Fruit fly (Drosophila melanogaster): ENCODE data around the gene comt.

The comt gene

dm6 chrX:13300835-13301502, 42.1 kb downstream of the comt start:
- TF ChIP-seq Dif (GFP tag; optimal IDR thresholded peaks at IDR 0.05; ENCODE audit: partially characterized antibody) = peak; percentile 17
- peak; percentile 30 for TF ChIP-seq woc (GFP tag; optimal IDR thresholded peaks at IDR 0.05)
- peak; percentile 59 for TF ChIP-seq Myc (optimal IDR thresholded peaks at IDR 0.05)
- TF ChIP-seq tai (GFP tag; optimal IDR thresholded peaks at IDR 0.05) = no peak

- no peak for TF ChIP-seq CG32264 (GFP tag; optimal IDR thresholded peaks at IDR 0.05)
- no peak for TF ChIP-seq lola (GFP tag; optimal IDR thresholded peaks at IDR 0.05)
- no peak for TF ChIP-seq psq (GFP tag; optimal IDR thresholded peaks at IDR 0.05)
- no peak for TF ChIP-seq dmrt93B (GFP tag; optimal IDR thresholded peaks at IDR 0.05)
- no peak for TF ChIP-seq sage (GFP tag; optimal IDR thresholded peaks at IDR 0.05)
- no peak for TF ChIP-seq GATAd (GFP tag; optimal IDR thresholded peaks at IDR 0.05)
- no peak for TF ChIP-seq br (GFP tag; optimal IDR thresholded peaks at IDR 0.05)
- TF ChIP-seq Dif (GFP tag; optimal IDR thresholded peaks at IDR 0.05; ENCODE audit: partially characterized antibody) = no peak
- TF ChIP-seq usp (GFP tag; optimal IDR thresholded peaks at IDR 0.05) = no peak
- TF ChIP-seq Jra (GFP tag; optimal IDR thresholded peaks at IDR 0.05) = no peak
- no peak for TF ChIP-seq Hr83 (GFP tag; optimal IDR thresholded peaks at IDR 0.05; ENCODE audit: poor library complexity, severe bottlenecking)
- no peak for TF ChIP-seq Rel (GFP tag; optimal IDR thresholded peaks at IDR 0.05)
- TF ChIP-seq Rel (tag; optimal IDR thresholded peaks at IDR 0.05) = no peak
- no peak for TF ChIP-seq Mio (GFP tag; optimal IDR thresholded peaks at IDR 0.05)
Observed at dm6 chrX:13302315-13302614, 43.4 kb downstream of the comt start, which contains the start of gene CG1764. CG1764 (minus strand) TSS chrX:13302415.

- peak; percentile 13 for TF ChIP-seq psq (GFP tag; optimal IDR thresholded peaks at IDR 0.05)
- TF ChIP-seq CG9705 (GFP tag; optimal IDR thresholded peaks at IDR 0.05) = no peak
- peak; percentile 73 for TF ChIP-seq Sp1 (GFP tag; optimal IDR thresholded peaks at IDR 0.05)
- TF ChIP-seq Myc (optimal IDR thresholded peaks at IDR 0.05) = no peak
- TF ChIP-seq CG32264 (GFP tag; optimal IDR thresholded peaks at IDR 0.05) = no peak
- TF ChIP-seq brk (GFP tag; optimal IDR thresholded peaks at IDR 0.05) = no peak
- peak; percentile 27 for TF ChIP-seq Jra (GFP tag; optimal IDR thresholded peaks at IDR 0.05)
- peak; percentile 11 for TF ChIP-seq h (GFP tag; optimal IDR thresholded peaks at IDR 0.05)
- no peak for TF ChIP-seq Rel (GFP tag; optimal IDR thresholded peaks at IDR 0.05)
- peak; percentile 74 for TF ChIP-seq Rel (tag; optimal IDR thresholded peaks at IDR 0.05)
Observed at dm6 chrX:13302615-13303526, 44.0 kb downstream of the comt start.

dm6 chrX:13303527-13303655, 44.6 kb downstream of the comt start, which contains the start of gene IP3K2:
IP3K2 (plus strand) TSS chrX:13303633.
- no peak for TF ChIP-seq OdsH (GFP tag; optimal IDR thresholded peaks at IDR 0.05)
- TF ChIP-seq Vsx2 (GFP tag; optimal IDR thresholded peaks at IDR 0.05; ENCODE audit: partially characterized antibody) = no peak
- no peak for TF ChIP-seq Dif (GFP tag; optimal IDR thresholded peaks at IDR 0.05; ENCODE audit: partially characterized antibody)

dm6 chrX:13303656-13304647, 45.1 kb downstream of the comt start:
- TF ChIP-seq rgr (GFP tag; optimal IDR thresholded peaks at IDR 0.05) (no peak), woc (GFP tag; optimal IDR thresholded peaks at IDR 0.05) (peak; percentile 51), N (GFP tag; optimal IDR thresholded peaks at IDR 0.05) (peak; percentile 80), CG32264 (GFP tag; optimal IDR thresholded peaks at IDR 0.05) (no peak), Hr83 (GFP tag; optimal IDR thresholded peaks at IDR 0.05; ENCODE audit: poor library complexity, severe bottlenecking) (peak; percentile 5), Sp1 (GFP tag; optimal IDR thresholded peaks at IDR 0.05) (peak; percentile 18), h (GFP tag; optimal IDR thresholded peaks at IDR 0.05) (peak; percentile 40), foxo (GFP tag; optimal IDR thresholded peaks at IDR 0.05) (no peak), Dif (GFP tag; optimal IDR thresholded peaks at IDR 0.05; ENCODE audit: partially characterized antibody) (peak; percentile 33), Hr78 (GFP tag; optimal IDR thresholded peaks at IDR 0.05) (no peak), dl (GFP tag; optimal IDR thresholded peaks at IDR 0.05; ENCODE audit: insufficient read depth in 1 of 2, partially characterized antibody in 2 of 2) (no peak), br (GFP tag; optimal IDR thresholded peaks at IDR 0.05) (peak; percentile 1), Rel (GFP tag; optimal IDR thresholded peaks at IDR 0.05) (no peak), Rel (tag; optimal IDR thresholded peaks at IDR 0.05) (peak; percentile 41), sage (GFP tag; optimal IDR thresholded peaks at IDR 0.05) (no peak), psq (GFP tag; optimal IDR thresholded peaks at IDR 0.05) (peak; percentile 36)

All from whole organism, wandering third instar larva.